Worm (Caenorhabditis elegans): ENCODE data around the gene ttr-21.

The ttr-21 gene

DNA sequence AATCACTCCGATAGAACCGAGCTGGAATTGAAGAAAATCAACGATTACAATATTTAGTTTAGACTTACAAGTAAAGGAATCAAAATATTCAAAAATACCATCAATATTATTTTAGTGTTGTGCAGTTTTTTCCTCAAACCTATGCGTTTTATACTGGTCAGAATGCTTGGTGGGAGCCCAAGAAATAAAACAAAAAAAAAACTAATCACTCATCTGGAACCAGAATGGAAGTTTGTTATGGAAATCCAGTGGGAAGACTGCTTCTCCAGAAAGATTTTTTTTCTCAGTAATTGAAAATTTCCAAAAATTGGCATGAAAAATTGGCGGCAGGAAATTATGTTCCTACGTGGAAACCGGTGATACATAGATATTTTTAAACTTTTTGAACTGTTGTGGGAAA, 2.2 kb upstream of the ttr-21 start, which contains the start of gene srx-134:
srx-134 (minus strand) TSS at position 101 of the 400 bp plus-strand sequence.
- TF ChIP-seq mec-3 (tag; optimal IDR thresholded peaks at IDR 0.05; ENCODE audit: borderline replicate concordance) (no peak), fkh-6 (tag; optimal IDR thresholded peaks at IDR 0.05) (no peak), ceh-22 (tag; optimal IDR thresholded peaks at IDR 0.05) (no peak), pax-1 (tag; optimal IDR thresholded peaks at IDR 0.05) (no peak), rnt-1 (tag; optimal IDR thresholded peaks at IDR 0.05) (no peak), pros-1 (tag; optimal IDR thresholded peaks at IDR 0.05) (no peak), gmeb-2 (tag; optimal IDR thresholded peaks at IDR 0.05) (no peak), ceh-2 (tag; optimal IDR thresholded peaks at IDR 0.05) (no peak), unc-86 (tag; optimal IDR thresholded peaks at IDR 0.05) (no peak), nfya-1 (tag; optimal IDR thresholded peaks at IDR 0.05) (no peak), Y22D7AL.16 (tag; optimal IDR thresholded peaks at IDR 0.05) (no peak)

ce11 chrV:13850170-13850569, 4.0 kb downstream of the ttr-21 start, which contains the start of gene hpx-2:
Gene hpx-2, plus strand, starts transcription at chrV:13850470.
- TF ChIP-seq ceh-14 (tag; optimal IDR thresholded peaks at IDR 0.05) (no peak), pha-2 (tag; optimal IDR thresholded peaks at IDR 0.05) (no peak), K02D7.2 (tag; optimal IDR thresholded peaks at IDR 0.05) (no peak), C08G9.2 (tag; optimal IDR thresholded peaks at IDR 0.05) (no peak), tbx-2 (tag; optimal IDR thresholded peaks at IDR 0.05) (no peak), ceh-48 (tag; optimal IDR thresholded peaks at IDR 0.05) (no peak), pha-4 (tag; optimal IDR thresholded peaks at IDR 0.05) (no peak), ceh-30 (tag; optimal IDR thresholded peaks at IDR 0.05) (no peak), ahr-1 (tag; optimal IDR thresholded peaks at IDR 0.05) (no peak), pax-1 (tag; optimal IDR thresholded peaks at IDR 0.05) (no peak), T23F11.4 (GFP tag; optimal IDR thresholded peaks at IDR 0.05) (no peak), hlh-8 (tag; optimal IDR thresholded peaks at IDR 0.05) (no peak)

DNA sequence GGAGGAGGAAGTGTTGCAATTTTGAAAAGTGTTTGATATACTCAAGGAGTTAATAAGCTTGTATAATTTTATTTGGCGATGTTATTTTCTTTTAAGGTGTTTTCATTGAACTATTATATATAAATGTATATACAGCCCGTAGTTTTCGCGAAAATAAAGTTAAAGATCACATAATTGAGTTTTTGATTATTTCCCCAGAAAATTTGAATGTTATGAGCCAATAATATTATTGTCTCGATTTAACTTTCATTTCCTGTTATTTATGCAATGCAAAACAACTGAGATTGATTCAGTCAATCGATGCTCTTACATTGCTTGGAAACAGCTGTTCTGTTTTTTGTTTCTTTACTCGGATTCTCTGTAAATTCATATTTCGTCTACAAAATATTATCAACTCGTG, 5.8 kb downstream of the ttr-21 start, which contains the start of gene srx-133:
srx-133 (plus strand) TSS at position 301 of the 400 bp plus-strand sequence.
- TF ChIP-seq hlh-8 (tag; optimal IDR thresholded peaks at IDR 0.05) (no peak), gmeb-2 (tag; optimal IDR thresholded peaks at IDR 0.05) (no peak), pros-1 (tag; optimal IDR thresholded peaks at IDR 0.05) (no peak), ceh-48 (tag; optimal IDR thresholded peaks at IDR 0.05) (no peak), pha-4 (tag; optimal IDR thresholded peaks at IDR 0.05) (no peak), syd-9 (tag; optimal IDR thresholded peaks at IDR 0.05) (no peak)

DNA sequence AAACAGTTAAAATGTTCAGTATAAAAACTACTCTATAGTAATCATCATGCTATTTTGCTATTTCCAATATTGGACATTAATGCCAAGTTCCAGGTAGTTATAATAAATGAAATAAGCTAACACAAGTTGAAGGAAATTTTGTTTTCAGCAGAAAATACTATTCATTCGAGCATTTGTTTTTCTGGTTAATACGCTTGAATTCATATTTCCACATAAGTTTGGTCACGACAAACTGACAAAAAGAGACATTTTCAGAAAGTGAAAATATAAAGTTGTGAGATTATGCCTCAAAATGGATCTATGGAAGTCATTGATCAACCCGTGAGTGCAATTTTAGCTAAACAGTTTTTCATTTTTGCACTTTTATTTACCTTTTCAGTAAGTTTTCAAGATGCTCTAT, 9.1 kb downstream of the ttr-21 start, which contains the start of gene srx-131:
srx-131 (plus strand) TSS at position 301 of the 400 bp plus-strand sequence.
- TF ChIP-seq che-1 (tag; optimal IDR thresholded peaks at IDR 0.05) (no peak), ceh-9 (tag; optimal IDR thresholded peaks at IDR 0.05) (no peak), gmeb-2 (tag; optimal IDR thresholded peaks at IDR 0.05) (no peak), ceh-24 (tag; optimal IDR thresholded peaks at IDR 0.05) (no peak), ceh-6 (GFP tag; optimal IDR thresholded peaks at IDR 0.05) (no peak)

DNA sequence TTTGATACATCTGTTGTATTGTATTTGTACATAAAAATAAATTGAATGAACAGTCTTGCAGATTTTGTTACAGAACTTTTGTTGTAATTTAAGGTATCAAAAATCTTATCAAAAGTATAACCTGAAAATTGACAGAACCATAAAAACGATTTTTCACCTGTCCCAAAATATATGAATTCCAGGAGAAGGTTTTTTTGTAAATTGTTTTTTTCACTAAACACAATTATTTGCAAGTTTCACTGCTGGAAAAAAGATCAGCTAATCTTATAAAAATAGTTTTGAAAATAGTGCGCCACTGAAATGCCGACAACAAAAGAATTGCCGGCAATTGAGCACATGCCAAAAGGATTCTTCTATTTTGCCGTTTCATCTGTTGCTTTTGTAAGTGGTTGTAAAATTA, 11.1 kb downstream of the ttr-21 start, which contains the start of gene srx-130:
srx-130 (plus strand) TSS at position 301 of the 400 bp plus-strand sequence.
- TF ChIP-seq unc-42 (tag; optimal IDR thresholded peaks at IDR 0.05) (no peak), hlh-8 (tag; optimal IDR thresholded peaks at IDR 0.05) (no peak), fkh-10 (GFP tag; optimal IDR thresholded peaks at IDR 0.05) (no peak), ceh-18 (tag; optimal IDR thresholded peaks at IDR 0.05) (no peak), nfya-1 (tag; optimal IDR thresholded peaks at IDR 0.05) (no peak), syd-9 (tag; optimal IDR thresholded peaks at IDR 0.05) (no peak)

- TF ChIP-seq lim-6 (tag; optimal IDR thresholded peaks at IDR 0.05) (no peak), lin-11 (tag; optimal IDR thresholded peaks at IDR 0.05) (no peak), unc-3 (GFP tag; conservative IDR thresholded peaks at IDR 0.05) (no peak), unc-3 (tag; optimal IDR thresholded peaks at IDR 0.05) (no peak), hlh-6 (tag; optimal IDR thresholded peaks at IDR 0.05) (no peak)
Observed at ce11 chrV:13840909-13841308, 13.3 kb downstream of the ttr-21 start, which contains the start of gene srx-17. Gene srx-17, plus strand, starts transcription at chrV:13841209.

Measured in whole organism, late embryonic.